Worm (Caenorhabditis elegans) whole organism, L4 larva: ENCODE data around the gene F28H6.6.

ENCODE experiments used
- arid-1 ChIP-seq: fragments of 200-800 bp; sonication (Bioruptor generic); conservative IDR thresholded peaks from 2 replicates; pipeline ENCODE4 v1.3.6; 2022; ENCODE audit warnings: missing genetic modification reagents, missing genetic modification characterization, missing compliant biosample characterization
- dpl-1 ChIP-seq: fragments of 150-350 bp; optimal IDR thresholded peaks from 2 replicates; lab custom pipeline; 2014; ENCODE audit warnings: missing biosample characterization, missing genetic modification reagents, missing genetic modification characterization
- lin-15B ChIP-seq: fragments of 150-350 bp; sonication (generic microtip); optimal IDR thresholded peaks from 3 replicates; lab custom pipeline; 2014; ENCODE audit warnings: missing biosample characterization, missing genetic modification characterization
- nhr-28 ChIP-seq: fragments of 150-350 bp; optimal IDR thresholded peaks from 2 replicates; lab custom pipeline; 2014; ENCODE audit warnings: missing biosample characterization, missing genetic modification characterization

DNA sequence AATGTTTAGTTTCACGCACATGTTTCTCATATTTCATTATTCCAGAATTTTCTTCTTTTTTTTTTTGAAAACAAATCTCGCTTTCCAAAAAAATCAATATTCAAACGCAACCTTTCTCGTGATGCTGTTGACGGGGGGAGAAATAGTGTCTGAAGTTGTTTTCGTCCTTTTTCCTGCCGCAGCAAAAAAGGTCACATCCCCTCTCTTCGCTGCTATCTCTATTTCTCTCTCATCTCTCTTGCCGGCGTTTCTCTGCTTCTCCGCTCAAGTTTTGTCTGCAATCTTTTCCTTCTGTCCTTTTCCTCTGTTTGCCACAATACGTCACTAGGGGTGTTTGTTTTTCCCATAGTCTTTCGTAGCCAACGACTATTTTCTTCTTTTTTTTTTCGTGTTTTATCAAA is 21.1 kb upstream of the F28H6.6 start:
- no peak for TF ChIP-seq arid-1 (GFP tag; lab: Robert Waterston, UW)
- peak; percentile 54 for TF ChIP-seq dpl-1
- TF ChIP-seq nhr-28, result peak; percentile 96
- TF ChIP-seq lin-15B (tag; lab: Kevin White, UChicago), result no peak
